Fruit fly (Drosophila melanogaster) Kc167 (cell line): ENCODE data around the gene Elp3.

ENCODE experiments used
- Myc ChIP-seq: fragments of >200 bp; optimal IDR thresholded peaks from 2 replicates; lab custom pipeline; 2017; ENCODE audit warnings: missing external identifiers
- Sin3A ChIP-seq: fragments of >200 bp; optimal IDR thresholded peaks from 2 replicates; lab custom pipeline; 2018; ENCODE audit warnings: missing external identifiers
- insv ChIP-seq: fragments of >200 bp; optimal IDR thresholded peaks from 3 replicates; lab custom pipeline; 2018; ENCODE audit warnings: missing external identifiers
- psq ChIP-seq: fragments of >200 bp; optimal IDR thresholded peaks from 2 replicates; lab custom pipeline; 2017; ENCODE audit warnings: missing external identifiers
- ttk ChIP-seq: sonication (Bioruptor generic); optimal IDR thresholded peaks from 2 replicates; lab custom pipeline; 2017; ENCODE audit warnings: missing external identifiers

DNA sequence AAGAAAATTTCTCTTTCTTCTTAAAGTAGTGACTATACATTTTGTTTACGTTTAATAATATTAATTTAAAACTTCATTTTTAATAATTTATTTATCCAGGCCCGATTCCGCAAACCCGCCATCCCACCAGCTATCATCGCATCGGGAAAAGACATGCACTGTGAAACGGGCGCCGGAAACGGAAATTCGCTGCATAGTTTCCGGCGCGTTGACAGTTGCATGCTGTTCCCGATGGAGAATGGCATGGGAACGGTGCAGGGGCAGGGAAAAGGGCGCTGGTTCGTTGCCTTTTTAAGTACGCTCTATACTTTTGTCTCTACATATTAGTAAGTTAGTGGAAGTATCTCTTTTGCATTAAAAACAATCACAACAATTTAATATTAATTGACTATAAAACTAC lies 33.4 kb downstream of the Elp3 start:
- TF ChIP-seq ttk (lab: Kevin White, UChicago) = no peak
- TF ChIP-seq Sin3A (lab: Kevin White, UChicago) = no peak
- TF ChIP-seq Myc (lab: Kevin White, UChicago) = no peak
- no peak for TF ChIP-seq insv (lab: Kevin White, UChicago)
- TF ChIP-seq psq (lab: Kevin White, UChicago) = no peak
